Worm (Caenorhabditis elegans) whole organism, L1 larva: Measurements from ENCODE around the gene C16C8.4.

ENCODE experiments used
- C04F5.9 ChIP-seq: sonication (generic microtip); optimal IDR thresholded peaks from 2 replicates; lab custom pipeline; 2016; ENCODE audit warnings: missing genetic modification characterization, missing compliant biosample characterization
- Y116A8C.19 ChIP-seq: sonication (generic microtip); optimal IDR thresholded peaks from 2 replicates; lab custom pipeline; 2016; ENCODE audit warnings: missing compliant biosample characterization, missing genetic modification characterization, borderline replicate concordance
- ama-1 ChIP-seq: fragments of 150-350 bp; optimal IDR thresholded peaks from 2 replicates; lab custom pipeline; 2014
- ceh-82 ChIP-seq, 3 experiments: fragments of 150-350 bp in 1 of 3; sonication (generic microtip) in 2 of 3; optimal IDR thresholded peaks; 2 replicates each; lab custom pipeline; 2014 to 2017; ENCODE audit warnings: missing biosample characterization in 3 of 3, missing genetic modification characterization in 3 of 3
- ceh-88 ChIP-seq: fragments of 200-800 bp; sonication (Bioruptor generic); IDR thresholded peaks from 2 replicates; pipeline ENCODE4 v1.3.6; 2022; ENCODE audit warnings: missing genetic modification characterization, missing compliant biosample characterization
- ces-1 ChIP-seq: fragments of 150-350 bp; optimal IDR thresholded peaks from 2 replicates; lab custom pipeline; 2014; ENCODE audit warnings: missing biosample characterization, missing genetic modification reagents, missing genetic modification characterization
- efl-1 ChIP-seq, 4 experiments: fragments of 150-350 bp; optimal IDR thresholded peaks in 3 of 4; peaks in 1 of 4; 1 replicate in 1 of 4; 2 replicates in 3 of 4; lab custom pipeline; 2014; ENCODE audit warnings: missing biosample characterization in 2 of 4, missing genetic modification characterization in 2 of 4, missing genetic modification reagents in 2 of 4
- elt-3 ChIP-seq, 6 experiments: fragments of 150-350 bp in 1 of 6; sonication (generic microtip); optimal IDR thresholded peaks; 2 replicates each; lab custom pipeline; 2017 to 2018; ENCODE audit warnings: missing biosample characterization in 6 of 6, missing genetic modification characterization in 6 of 6, inconsistent platforms in 1 of 6
- ets-5 ChIP-seq: fragments of 200-800 bp; sonication (Bioruptor generic); IDR thresholded peaks from 2 replicates; pipeline ENCODE4 v1.3.6; 2022; ENCODE audit warnings: missing genetic modification characterization, missing compliant biosample characterization
- grh-1 ChIP-seq: fragments of 200-800 bp; sonication (Bioruptor generic); IDR thresholded peaks from 2 replicates; pipeline ENCODE4 v1.3.6; 2022; ENCODE audit warnings: missing genetic modification reagents, missing genetic modification characterization, missing compliant biosample characterization
- isw-1 ChIP-seq: fragments of 200-800 bp; sonication (Bioruptor generic); IDR thresholded peaks from 2 replicates; pipeline ENCODE4 v1.3.6; 2022; ENCODE audit warnings: missing genetic modification characterization, missing compliant biosample characterization
- lin-13 ChIP-seq: fragments of 150-350 bp; optimal IDR thresholded peaks from 2 replicates; lab custom pipeline; 2014; ENCODE audit warnings: missing biosample characterization, missing genetic modification reagents, missing genetic modification characterization
- lin-15B ChIP-seq: fragments of 150-350 bp; sonication (generic microtip); optimal IDR thresholded peaks from 3 replicates; lab custom pipeline; 2014; ENCODE audit warnings: missing biosample characterization, missing genetic modification characterization
- lin-39 ChIP-seq: fragments of 150-350 bp; optimal IDR thresholded peaks from 2 replicates; lab custom pipeline; 2014; ENCODE audit warnings: missing biosample characterization, missing genetic modification reagents, missing genetic modification characterization
- lir-3 ChIP-seq: sonication (generic microtip); optimal IDR thresholded peaks from 2 replicates; lab custom pipeline; 2016; ENCODE audit warnings: mild to moderate bottlenecking, missing genetic modification characterization, moderate library complexity, missing compliant biosample characterization; ENCODE audit not compliant: poor library complexity
- mab-9 ChIP-seq: fragments of 200-800 bp; sonication (Bioruptor generic); IDR thresholded peaks from 2 replicates; pipeline ENCODE4 v1.3.6; 2022; ENCODE audit warnings: missing genetic modification reagents, missing genetic modification characterization, missing compliant biosample characterization
- mdl-1 ChIP-seq, 2 experiments: fragments of 150-350 bp; optimal IDR thresholded peaks; 2 replicates each; lab custom pipeline; 2014 to 2017; ENCODE audit warnings: missing biosample characterization in 2 of 2, missing genetic modification characterization in 2 of 2, inconsistent platforms in 1 of 2
- mef-2 ChIP-seq: fragments of 150-350 bp; optimal IDR thresholded peaks from 2 replicates; lab custom pipeline; 2014; ENCODE audit warnings: missing biosample characterization, missing genetic modification characterization
- mep-1 ChIP-seq: fragments of 150-350 bp; optimal IDR thresholded peaks from 2 replicates; lab custom pipeline; 2014; ENCODE audit warnings: missing biosample characterization, missing genetic modification characterization
- nhr-11 ChIP-seq: fragments of 150-350 bp; optimal IDR thresholded peaks from 2 replicates; lab custom pipeline; 2014; ENCODE audit warnings: missing biosample characterization, missing genetic modification characterization
- nhr-12 ChIP-seq: sonication (generic microtip); optimal IDR thresholded peaks from 2 replicates; lab custom pipeline; 2017; ENCODE audit warnings: missing biosample characterization, missing genetic modification characterization
- nhr-20 ChIP-seq: sonication (generic microtip); optimal IDR thresholded peaks from 2 replicates; lab custom pipeline; 2016; ENCODE audit warnings: mild to moderate bottlenecking, missing genetic modification characterization, missing compliant biosample characterization
- nhr-237 ChIP-seq: fragments of 150-350 bp; optimal IDR thresholded peaks from 2 replicates; lab custom pipeline; 2014; ENCODE audit warnings: missing biosample characterization, missing genetic modification characterization
- nhr-28 ChIP-seq: fragments of 150-350 bp; optimal IDR thresholded peaks from 2 replicates; lab custom pipeline; 2014; ENCODE audit warnings: missing biosample characterization, missing genetic modification characterization
- nhr-47 ChIP-seq: sonication (generic microtip); optimal IDR thresholded peaks from 2 replicates; lab custom pipeline; 2016; ENCODE audit warnings: mild to moderate bottlenecking, missing genetic modification characterization, moderate library complexity, missing compliant biosample characterization
- nhr-71 ChIP-seq: sonication (generic microtip); optimal IDR thresholded peaks from 2 replicates; lab custom pipeline; 2016; ENCODE audit warnings: mild to moderate bottlenecking, missing genetic modification characterization, moderate library complexity, missing compliant biosample characterization
- nhr-77 ChIP-seq: fragments of 150-350 bp; optimal IDR thresholded peaks from 2 replicates; lab custom pipeline; 2014; ENCODE audit warnings: missing biosample characterization, missing genetic modification characterization
- nhr-84 ChIP-seq: sonication (generic microtip); optimal IDR thresholded peaks from 2 replicates; lab custom pipeline; 2017; ENCODE audit warnings: missing biosample characterization, missing genetic modification characterization
- nhr-85 ChIP-seq: sonication (generic microtip); peaks from one replicate; lab custom pipeline; 2016; ENCODE audit warnings: missing genetic modification characterization, inconsistent platforms, missing compliant biosample characterization
- nhr-90 ChIP-seq: sonication (generic microtip); optimal IDR thresholded peaks from 2 replicates; lab custom pipeline; 2016; ENCODE audit warnings: mild to moderate bottlenecking, missing genetic modification characterization, missing compliant biosample characterization; ENCODE audit not compliant: poor library complexity
- pag-3 ChIP-seq: sonication (generic microtip); optimal IDR thresholded peaks from 2 replicates; lab custom pipeline; 2017; ENCODE audit warnings: missing genetic modification characterization, mild to moderate bottlenecking, missing compliant biosample characterization, antibody characterized with exemption, borderline replicate concordance; ENCODE audit not compliant: insufficient read depth
- skn-1 ChIP-seq: fragments of 150-350 bp; optimal IDR thresholded peaks from 2 replicates; lab custom pipeline; 2014; ENCODE audit warnings: missing biosample characterization, missing genetic modification characterization
- snu-23 ChIP-seq: sonication (generic microtip); optimal IDR thresholded peaks from 2 replicates; lab custom pipeline; 2016; ENCODE audit warnings: missing genetic modification characterization, missing compliant biosample characterization
- sptf-1 ChIP-seq: fragments of 150-350 bp; optimal IDR thresholded peaks from 2 replicates; lab custom pipeline; 2014; ENCODE audit warnings: missing biosample characterization, missing genetic modification characterization
- unc-30 ChIP-seq: sonication (generic microtip); optimal IDR thresholded peaks from 2 replicates; lab custom pipeline; 2017; ENCODE audit warnings: missing biosample characterization, missing genetic modification characterization
- vab-15 ChIP-seq: sonication (generic microtip); optimal IDR thresholded peaks from 2 replicates; lab custom pipeline; 2017; ENCODE audit warnings: missing genotype, mild to moderate bottlenecking, missing genetic modification characterization, missing compliant biosample characterization

The C16C8.4 gene

DNA sequence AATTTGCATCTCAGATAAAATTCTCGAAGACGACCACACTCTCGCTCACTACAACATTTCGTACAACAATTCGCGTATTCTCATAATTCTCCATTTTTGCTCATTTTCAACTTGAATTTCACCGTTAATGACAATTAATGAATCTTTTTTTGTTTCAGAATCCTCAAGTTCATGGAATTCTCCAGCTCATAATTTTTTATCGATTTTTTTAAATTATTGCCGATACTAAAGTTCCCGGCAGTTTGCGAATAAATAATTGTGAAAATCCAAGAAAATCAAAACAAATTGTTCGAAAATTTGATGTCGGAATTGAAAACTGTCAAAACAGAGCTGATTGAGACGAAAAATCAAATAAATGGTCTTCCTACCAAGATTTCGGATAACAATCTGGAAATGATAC, 3.7 kb upstream of the C16C8.4 start, which contains the start of gene C16C8.21:
Gene C16C8.21 (plus strand): TSS at position 301 of the 400 bp plus-strand sequence.
- TF ChIP-seq lin-13 (GFP tag; lab: Kevin White, UChicago) (no peak), pag-3 (tag; lab: Kevin White, UChicago) (no peak)

DNA sequence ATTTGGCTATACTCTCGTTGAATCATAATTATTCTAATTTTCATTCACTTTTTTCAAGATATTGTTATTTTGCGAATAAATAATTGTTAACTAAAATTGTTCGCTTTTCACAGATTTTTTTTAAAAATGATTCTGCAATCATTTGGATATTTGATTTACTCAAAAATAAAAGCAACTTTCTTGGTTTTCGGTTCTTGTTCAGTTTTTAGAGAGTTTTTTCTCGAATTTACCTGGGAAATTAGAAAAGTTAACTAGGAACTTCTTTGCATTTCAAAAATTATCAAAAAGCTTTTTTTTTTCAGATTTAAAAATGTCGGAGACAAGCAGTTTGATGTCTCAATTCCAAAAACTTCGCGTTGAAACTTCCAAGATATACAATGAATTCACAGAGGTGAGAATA, 2.5 kb upstream of the C16C8.4 start, which contains the start of the genes C16C8.20 and gldi-6:
Gene C16C8.20 (plus strand): TSS at position 301 of the 400 bp plus-strand sequence.
Gene gldi-6 (plus strand): TSS at position 301 of the 400 bp plus-strand sequence.
- TF ChIP-seq mdl-1 (tag; optimal IDR thresholded peaks at IDR 0.05; lab: Kevin White, UChicago) (no peak), nhr-20 (tag; lab: Kevin White, UChicago) (no peak), nhr-28 (tag; lab: Kevin White, UChicago) (no peak), ama-1 (lab: Kevin White, UChicago) (no peak), mep-1 (tag; lab: Kevin White, UChicago) (no peak), efl-1 (optimal IDR thresholded peaks at IDR 0.05; lab: Kevin White, UChicago) (no peak), efl-1 (GFP tag; optimal IDR thresholded peaks at IDR 0.05 in 1 of 2; lab: Kevin White, UChicago) (no peak), lin-39 (tag; lab: Kevin White, UChicago) (no peak), mef-2 (tag; lab: Kevin White, UChicago) (no peak), C04F5.9 (tag; lab: Kevin White, UChicago) (no peak), ces-1 (GFP tag; lab: Kevin White, UChicago) (no peak), ceh-82 (tag; optimal IDR thresholded peaks at IDR 0.05; lab: Kevin White, UChicago) (no peak), sptf-1 (tag; lab: Kevin White, UChicago) (no peak), unc-30 (no peak)

DNA sequence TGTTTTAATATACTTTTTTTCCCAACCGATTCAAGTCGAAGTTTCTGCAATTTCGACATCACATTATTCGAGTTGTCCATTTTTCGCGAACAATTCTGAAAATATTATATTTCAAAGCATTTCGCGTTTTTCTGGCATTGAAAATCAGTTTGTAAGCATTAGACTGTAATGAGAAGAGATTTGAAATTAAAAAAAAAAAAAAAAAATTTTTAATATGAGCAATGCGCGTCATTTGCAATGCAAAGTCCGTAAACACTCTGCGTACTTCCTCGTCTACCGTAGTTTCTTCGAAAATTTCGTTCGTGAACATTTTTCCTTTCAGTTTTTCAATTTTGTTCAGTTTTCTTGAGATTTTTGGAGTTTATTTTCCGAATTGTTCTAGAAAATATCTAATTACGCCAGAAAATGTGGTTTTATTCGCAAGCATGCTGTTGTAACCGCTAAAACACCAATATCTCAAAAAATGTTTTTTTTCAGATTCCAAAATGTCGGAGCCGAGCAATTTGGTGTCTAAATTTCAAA, 1.2 kb upstream of the C16C8.4 start, which contains the start of the genes C16C8.5 and C16C8.16:
Gene C16C8.5 (minus strand): TSS at position 101 of the 522 bp plus-strand sequence.
Gene C16C8.16 (plus strand): TSS at position 472 of the 522 bp plus-strand sequence.
- TF ChIP-seq nhr-85 (no peak), nhr-90 (tag; lab: Kevin White, UChicago) (no peak), lin-15B (tag; lab: Kevin White, UChicago) (no peak), nhr-11 (tag; lab: Kevin White, UChicago) (no peak), grh-1 (GFP tag; lab: Robert Waterston, UW) (no peak), vab-15 (tag; lab: Kevin White, UChicago) (no peak), skn-1 (tag; lab: Kevin White, UChicago) (no peak), nhr-12 (tag; lab: Kevin White, UChicago) (no peak), efl-1 (optimal IDR thresholded peaks at IDR 0.05; lab: Kevin White, UChicago) (no peak), efl-1 (GFP tag; optimal IDR thresholded peaks at IDR 0.05 in 1 of 2; lab: Kevin White, UChicago) (no peak), ets-5 (no peak), Y116A8C.19 (no peak), isw-1 (no peak), nhr-28 (tag; lab: Kevin White, UChicago) (no peak), ceh-88 (GFP tag; lab: Robert Waterston, UW) (no peak), sptf-1 (tag; lab: Kevin White, UChicago) (no peak), nhr-77 (no peak)

DNA sequence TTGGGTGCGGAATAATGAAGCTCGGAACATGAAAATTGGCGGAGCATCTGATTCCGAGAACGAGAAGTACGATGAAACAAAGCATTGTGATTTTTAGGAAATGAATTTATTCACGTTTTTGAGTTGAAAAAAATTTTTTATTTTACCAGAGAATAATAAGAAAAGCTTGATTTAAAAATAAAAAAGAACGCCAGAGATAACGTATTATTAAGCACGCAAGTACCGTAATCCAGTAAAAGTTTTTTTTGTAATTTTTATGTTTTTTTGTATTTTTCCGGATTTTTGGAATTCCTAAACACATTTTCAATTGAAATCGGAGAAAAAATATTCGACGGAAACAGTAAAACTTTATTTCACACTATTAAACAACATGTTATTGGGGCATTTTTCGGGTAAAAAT, 1.0 kb downstream of the C16C8.4 start, which contains the start of gene C16C8.22:
Gene C16C8.22 (minus strand): TSS at position 101 of the 400 bp plus-strand sequence.
- TF ChIP-seq nhr-47 (tag; lab: Kevin White, UChicago), result no peak
- TF ChIP-seq nhr-84 (tag; lab: Kevin White, UChicago), result no peak
- no peak for TF ChIP-seq nhr-85
- no peak for TF ChIP-seq nhr-237
- no peak for TF ChIP-seq efl-1 (optimal IDR thresholded peaks at IDR 0.05; lab: Kevin White, UChicago)
- TF ChIP-seq efl-1 (GFP tag; optimal IDR thresholded peaks at IDR 0.05 in 1 of 2; lab: Kevin White, UChicago), result no peak
- TF ChIP-seq elt-3 (tag; optimal IDR thresholded peaks at IDR 0.05; lab: Kevin White, UChicago), result no peak
- TF ChIP-seq lir-3, result no peak
- no peak for TF ChIP-seq nhr-77
- TF ChIP-seq nhr-71 (tag; lab: Kevin White, UChicago), result no peak
- TF ChIP-seq unc-30, result no peak
- TF ChIP-seq mab-9 (GFP tag; lab: Robert Waterston, UW), result no peak
- no peak for TF ChIP-seq snu-23 (GFP tag; lab: Kevin White, UChicago)
